Worm (Caenorhabditis elegans) whole organism, mixed stage, embryonic: ENCODE results near the gene copb-2.

Experiments used
- ceh-43 ChIP-seq: fragments of 200-800 bp; sonication (Bioruptor generic); optimal IDR thresholded peaks from 2 replicates; lab custom pipeline; 2018; ENCODE audit warnings: mild to moderate bottlenecking, missing genetic modification characterization, moderate library complexity, missing compliant biosample characterization
- ceh-83 ChIP-seq: fragments of 200-800 bp; sonication (Bioruptor generic); optimal IDR thresholded peaks from 2 replicates; lab custom pipeline; 2018; ENCODE audit warnings: mild to moderate bottlenecking, missing genetic modification characterization, missing compliant biosample characterization
- elt-1 ChIP-seq: sonication (generic microtip); optimal IDR thresholded peaks from 2 replicates; lab custom pipeline; 2017; ENCODE audit warnings: missing genetic modification characterization, mild to moderate bottlenecking, missing compliant biosample characterization, antibody characterized with exemption, moderate library complexity, borderline replicate concordance; ENCODE audit not compliant: insufficient read depth
- elt-3 ChIP-seq: fragments of 150-350 bp; optimal IDR thresholded peaks from 2 replicates; lab custom pipeline; 2014; ENCODE audit warnings: missing biosample characterization, missing genetic modification characterization
- hlh-1 ChIP-seq: fragments of 150-350 bp; optimal IDR thresholded peaks from 2 replicates; lab custom pipeline; 2014; ENCODE audit warnings: missing biosample characterization, missing genetic modification reagents, missing genetic modification characterization
- unc-62 ChIP-seq: fragments of 150-350 bp; optimal IDR thresholded peaks from 2 replicates; lab custom pipeline; 2014; ENCODE audit warnings: missing biosample characterization, missing genetic modification reagents, missing genetic modification characterization

DNA sequence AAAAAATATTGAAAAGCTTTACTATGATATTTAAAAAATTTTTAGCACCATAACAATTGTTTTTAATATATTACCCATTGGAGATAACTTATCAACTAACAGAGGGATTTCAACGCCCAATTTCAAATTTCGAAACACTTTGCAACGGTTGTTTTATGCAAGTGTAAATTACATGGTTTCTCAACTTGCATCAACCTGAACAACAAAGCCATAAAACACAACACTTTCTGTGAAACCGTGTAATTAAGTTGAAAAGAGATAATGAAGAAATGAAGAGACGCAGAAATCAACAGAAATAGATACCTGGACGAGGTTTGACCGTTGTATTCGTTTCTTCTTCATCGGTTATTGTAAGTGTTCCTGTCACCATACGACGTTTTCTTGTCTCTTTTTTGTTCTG lies 9.2 kb upstream of the copb-2 start, which contains the start of gene cpin-1:
- TF ChIP-seq elt-1 (tag; lab: Kevin White, UChicago) (no peak), ceh-43 (GFP tag; lab: Kevin White, UChicago) (no peak), elt-3 (no peak), ceh-83 (no peak), unc-62 (GFP tag; lab: Kevin White, UChicago) (no peak), hlh-1 (tag; lab: Kevin White, UChicago) (no peak)
